Fruit fly (Drosophila melanogaster) whole organism, embryonic: ENCODE measurements around the gene COX7AL2.

Experiments
- Aef1 ChIP-seq: fragments of 200-800 bp; sonication (Bioruptor generic); IDR thresholded peaks from 3 replicates; pipeline ENCODE4 v1.3.6; 2022; ENCODE audit warnings: missing biosample characterization, missing genetic modification characterization
- CG10147 ChIP-seq: fragments of 200-800 bp; sonication (Bioruptor generic); optimal IDR thresholded peaks from 2 replicates; lab custom pipeline; 2019; ENCODE audit warnings: missing biosample characterization, mild to moderate bottlenecking, missing genetic modification characterization, moderate library complexity
- CG10209 ChIP-seq: fragments of 200-800 bp; sonication (Bioruptor generic); optimal IDR thresholded peaks from 3 replicates; lab custom pipeline; 2017; ENCODE audit warnings: missing biosample characterization, mild to moderate bottlenecking, missing genetic modification characterization, missing genetic modification reagents
- CG10366 ChIP-seq: fragments of 200-800 bp; sonication (Bioruptor generic); IDR thresholded peaks from 2 replicates; pipeline ENCODE4 v1.3.6; 2022; ENCODE audit warnings: missing biosample characterization, missing genetic modification characterization
- CG12391 ChIP-seq: fragments of 200-800 bp; sonication (Bioruptor generic); optimal IDR thresholded peaks from 3 replicates; lab custom pipeline; 2018; ENCODE audit warnings: missing biosample characterization, mild to moderate bottlenecking, missing genetic modification characterization, moderate library complexity
- CG13287 ChIP-seq: fragments of 200-800 bp; sonication (Bioruptor generic); IDR thresholded peaks from 2 replicates; pipeline ENCODE4 v1.3.6; 2022; ENCODE audit warnings: missing biosample characterization, missing genetic modification characterization; ENCODE audit not compliant: partially characterized antibody
- CG13894 ChIP-seq: fragments of 200-800 bp; sonication (Bioruptor generic); optimal IDR thresholded peaks from 3 replicates; lab custom pipeline; 2018; ENCODE audit warnings: missing biosample characterization, mild to moderate bottlenecking, missing genetic modification characterization, moderate library complexity
- CG15514 ChIP-seq: fragments of 200-800 bp; sonication (Bioruptor generic); optimal IDR thresholded peaks from 3 replicates; lab custom pipeline; 2017; ENCODE audit warnings: missing biosample characterization, missing genetic modification characterization, mild to moderate bottlenecking, moderate library complexity, missing genetic modification reagents
- CG1832 ChIP-seq: fragments of 200-800 bp; sonication (Bioruptor generic); optimal IDR thresholded peaks from 2 replicates; lab custom pipeline; 2017; ENCODE audit warnings: missing biosample characterization, mild to moderate bottlenecking, missing genetic modification characterization, inconsistent platforms
- CG2199 ChIP-seq: fragments of 200-800 bp; sonication (Bioruptor generic); IDR thresholded peaks from 3 replicates; pipeline ENCODE4 v1.3.6; 2022; ENCODE audit warnings: missing biosample characterization, missing genetic modification characterization
- CG2678 ChIP-seq: fragments of 200-800 bp; sonication (Bioruptor generic); optimal IDR thresholded peaks from 3 replicates; lab custom pipeline; 2019; ENCODE audit warnings: missing biosample characterization, mild to moderate bottlenecking, missing genetic modification characterization, moderate library complexity
- CG32767 ChIP-seq: fragments of 200-800 bp; sonication (Bioruptor generic); IDR thresholded peaks from 2 replicates; pipeline ENCODE4 v1.3.6; 2022; ENCODE audit warnings: missing biosample characterization, missing genetic modification characterization
- CG32772 ChIP-seq: fragments of 200-800 bp; sonication (Bioruptor generic); IDR thresholded peaks from 2 replicates; pipeline ENCODE4 v1.3.6; 2022; ENCODE audit warnings: missing biosample characterization, missing genetic modification characterization
- CG34422 ChIP-seq: fragments of 200-800 bp; sonication (Bioruptor generic); IDR thresholded peaks from 3 replicates; pipeline ENCODE4 v1.3.6; 2022; ENCODE audit warnings: missing biosample characterization, missing genetic modification characterization
- CG4707 ChIP-seq: fragments of 200-800 bp; sonication (Bioruptor generic); optimal IDR thresholded peaks from 2 replicates; lab custom pipeline; 2018; ENCODE audit warnings: missing biosample characterization, mild to moderate bottlenecking, missing genetic modification characterization, moderate library complexity
- CG6272 ChIP-seq: fragments of 200-800 bp; sonication (Bioruptor generic); IDR thresholded peaks from 2 replicates; pipeline ENCODE4 v1.3.6; 2022; ENCODE audit warnings: missing biosample characterization, missing genetic modification characterization
- CG6854 ChIP-seq: fragments of 200-800 bp; sonication (Bioruptor generic); optimal IDR thresholded peaks from 3 replicates; lab custom pipeline; 2017; ENCODE audit warnings: missing biosample characterization, mild to moderate bottlenecking, missing genetic modification characterization
- CG7963 ChIP-seq: fragments of 200-800 bp; sonication (Bioruptor generic); IDR thresholded peaks from 3 replicates; pipeline ENCODE4 v1.3.6; 2022; ENCODE audit warnings: missing biosample characterization, missing genetic modification characterization; ENCODE audit not compliant: partially characterized antibody
- CG8290 ChIP-seq, 3 experiments: fragments of 200-800 bp; sonication (Bioruptor generic); optimal IDR thresholded peaks; 2 replicates each; lab custom pipeline; 2016 to 2019; ENCODE audit warnings: missing biosample characterization in 3 of 3, missing genetic modification characterization in 3 of 3, mild to moderate bottlenecking in 2 of 3, moderate library complexity in 1 of 3
- CG9817 ChIP-seq: fragments of 200-800 bp; sonication (Bioruptor generic); optimal IDR thresholded peaks from 2 replicates; lab custom pipeline; 2018; ENCODE audit warnings: missing biosample characterization, mild to moderate bottlenecking, missing genetic modification characterization, moderate library complexity
- Dad ChIP-seq: fragments of 200-800 bp; sonication (Bioruptor generic); optimal IDR thresholded peaks from 3 replicates; lab custom pipeline; 2016; ENCODE audit warnings: missing biosample characterization, missing genetic modification characterization
- Dll ChIP-seq: fragments of 200-800 bp; sonication (Bioruptor generic); IDR thresholded peaks from 4 replicates; pipeline ENCODE4 v1.3.6; 2022; ENCODE audit warnings: missing biosample characterization, missing genetic modification characterization; ENCODE audit not compliant: partially characterized antibody
- Dp ChIP-seq: fragments of 200-800 bp; sonication (Bioruptor generic); optimal IDR thresholded peaks from 2 replicates; lab custom pipeline; 2018; ENCODE audit warnings: missing biosample characterization, mild to moderate bottlenecking, missing genetic modification characterization, moderate library complexity
- GATAe ChIP-seq: fragments of 200-800 bp; sonication (Bioruptor generic); conservative IDR thresholded peaks from 2 replicates; pipeline ENCODE4 v1.3.6; 2022; ENCODE audit warnings: missing biosample characterization, missing genetic modification characterization
- H2.0 ChIP-seq: fragments of 200-800 bp; sonication (Bioruptor generic); IDR thresholded peaks from 2 replicates; pipeline ENCODE4 v1.3.6; 2022; ENCODE audit warnings: missing biosample characterization, missing genetic modification characterization
- HHEX ChIP-seq: fragments of 200-800 bp; sonication (Bioruptor generic); optimal IDR thresholded peaks from 3 replicates; lab custom pipeline; 2017; ENCODE audit warnings: missing biosample characterization, mild to moderate bottlenecking, missing genetic modification characterization, missing genetic modification reagents
- Hr51 ChIP-seq, 2 experiments: fragments of 200-800 bp; sonication (Bioruptor generic); optimal IDR thresholded peaks; 2 replicates in 1 of 2; 3 replicates in 1 of 2; lab custom pipeline; 2016 to 2018; ENCODE audit warnings: missing biosample characterization in 2 of 2, missing genetic modification characterization in 2 of 2, mild to moderate bottlenecking in 1 of 2, moderate library complexity in 1 of 2
- Meics ChIP-seq: fragments of 200-800 bp; sonication (Bioruptor generic); optimal IDR thresholded peaks from 2 replicates; lab custom pipeline; 2017; ENCODE audit warnings: missing biosample characterization, mild to moderate bottlenecking, missing genetic modification characterization
- Nf-YB ChIP-seq: fragments of 200-800 bp; sonication (Bioruptor generic); optimal IDR thresholded peaks from 3 replicates; lab custom pipeline; 2019; ENCODE audit warnings: missing biosample characterization, mild to moderate bottlenecking, missing genetic modification characterization, moderate library complexity
- Ssrp ChIP-seq: fragments of 200-800 bp; sonication (Bioruptor generic); optimal IDR thresholded peaks from 2 replicates; lab custom pipeline; 2018; ENCODE audit warnings: missing biosample characterization, mild to moderate bottlenecking, missing genetic modification characterization, moderate library complexity
- ash1 ChIP-seq: fragments of 200-800 bp; sonication (Bioruptor generic); optimal IDR thresholded peaks from 2 replicates; lab custom pipeline; 2018; ENCODE audit warnings: missing biosample characterization, mild to moderate bottlenecking, missing genetic modification characterization
- ato ChIP-seq: fragments of 200-800 bp; sonication (Bioruptor generic); IDR thresholded peaks from 2 replicates; pipeline ENCODE4 v1.3.6; 2022; ENCODE audit warnings: missing biosample characterization, missing genetic modification characterization; ENCODE audit not compliant: partially characterized antibody
- btn ChIP-seq: fragments of 200-800 bp; sonication (Bioruptor generic); optimal IDR thresholded peaks from 2 replicates; lab custom pipeline; 2016; ENCODE audit warnings: missing biosample characterization, missing genetic modification characterization
- dm ChIP-seq: fragments of 200-800 bp; sonication (Bioruptor generic); optimal IDR thresholded peaks from 3 replicates; lab custom pipeline; 2016; ENCODE audit warnings: missing biosample characterization, missing genetic modification characterization
- ems ChIP-seq: fragments of 200-800 bp; sonication (Bioruptor generic); optimal IDR thresholded peaks from 3 replicates; lab custom pipeline; 2016; ENCODE audit warnings: missing biosample characterization, missing genetic modification characterization
- gcm2 ChIP-seq: fragments of 200-800 bp; sonication (Bioruptor generic); optimal IDR thresholded peaks from 2 replicates; lab custom pipeline; 2016; ENCODE audit warnings: missing biosample characterization, missing genetic modification characterization
- ham ChIP-seq: fragments of 200-800 bp; sonication (Bioruptor generic); IDR thresholded peaks from 2 replicates; pipeline ENCODE4 v1.3.6; 2022; ENCODE audit warnings: missing biosample characterization, missing genetic modification characterization
- jigr1 ChIP-seq: fragments of 200-800 bp; sonication (Bioruptor generic); IDR thresholded peaks from 3 replicates; pipeline ENCODE4 v1.3.6; 2022; ENCODE audit warnings: missing biosample characterization, missing genetic modification characterization
- mirr ChIP-seq: fragments of 200-800 bp; sonication (Bioruptor generic); optimal IDR thresholded peaks from 3 replicates; lab custom pipeline; 2018; ENCODE audit warnings: missing biosample characterization, mild to moderate bottlenecking, missing genetic modification characterization
- pum ChIP-seq: fragments of 200-800 bp; sonication (Bioruptor generic); optimal IDR thresholded peaks from 2 replicates; lab custom pipeline; 2016; ENCODE audit warnings: missing biosample characterization, missing genetic modification characterization
- pzg ChIP-seq: fragments of 200-800 bp; sonication (Bioruptor generic); optimal IDR thresholded peaks from 3 replicates; lab custom pipeline; 2018; ENCODE audit warnings: missing biosample characterization, mild to moderate bottlenecking, missing genetic modification characterization, moderate library complexity
- seq ChIP-seq: fragments of 200-800 bp; sonication (Bioruptor generic); IDR thresholded peaks from 2 replicates; pipeline ENCODE4 v1.3.6; 2022; ENCODE audit warnings: missing biosample characterization, missing genetic modification characterization
- sima ChIP-seq: fragments of 200-800 bp; sonication (Bioruptor generic); optimal IDR thresholded peaks from 2 replicates; lab custom pipeline; 2016; ENCODE audit warnings: missing biosample characterization, missing genetic modification characterization
- sob ChIP-seq: fragments of 200-800 bp; sonication (Bioruptor generic); IDR thresholded peaks from 2 replicates; pipeline ENCODE4 v1.3.6; 2022; ENCODE audit warnings: missing biosample characterization, missing genetic modification characterization
- ttk ChIP-seq: fragments of 200-800 bp; sonication (Bioruptor generic); IDR thresholded peaks from 2 replicates; pipeline ENCODE4 v2.1.2; 2022; ENCODE audit warnings: missing biosample characterization, missing genetic modification characterization
- wdn ChIP-seq: fragments of 200-800 bp; sonication (Bioruptor generic); IDR thresholded peaks from 2 replicates; pipeline ENCODE4 v1.3.6; 2022; ENCODE audit warnings: missing biosample characterization, missing genetic modification characterization
- yki ChIP-seq: fragments of >200 bp; optimal IDR thresholded peaks from 3 replicates; lab custom pipeline; 2018

The COX7AL2 gene

DNA sequence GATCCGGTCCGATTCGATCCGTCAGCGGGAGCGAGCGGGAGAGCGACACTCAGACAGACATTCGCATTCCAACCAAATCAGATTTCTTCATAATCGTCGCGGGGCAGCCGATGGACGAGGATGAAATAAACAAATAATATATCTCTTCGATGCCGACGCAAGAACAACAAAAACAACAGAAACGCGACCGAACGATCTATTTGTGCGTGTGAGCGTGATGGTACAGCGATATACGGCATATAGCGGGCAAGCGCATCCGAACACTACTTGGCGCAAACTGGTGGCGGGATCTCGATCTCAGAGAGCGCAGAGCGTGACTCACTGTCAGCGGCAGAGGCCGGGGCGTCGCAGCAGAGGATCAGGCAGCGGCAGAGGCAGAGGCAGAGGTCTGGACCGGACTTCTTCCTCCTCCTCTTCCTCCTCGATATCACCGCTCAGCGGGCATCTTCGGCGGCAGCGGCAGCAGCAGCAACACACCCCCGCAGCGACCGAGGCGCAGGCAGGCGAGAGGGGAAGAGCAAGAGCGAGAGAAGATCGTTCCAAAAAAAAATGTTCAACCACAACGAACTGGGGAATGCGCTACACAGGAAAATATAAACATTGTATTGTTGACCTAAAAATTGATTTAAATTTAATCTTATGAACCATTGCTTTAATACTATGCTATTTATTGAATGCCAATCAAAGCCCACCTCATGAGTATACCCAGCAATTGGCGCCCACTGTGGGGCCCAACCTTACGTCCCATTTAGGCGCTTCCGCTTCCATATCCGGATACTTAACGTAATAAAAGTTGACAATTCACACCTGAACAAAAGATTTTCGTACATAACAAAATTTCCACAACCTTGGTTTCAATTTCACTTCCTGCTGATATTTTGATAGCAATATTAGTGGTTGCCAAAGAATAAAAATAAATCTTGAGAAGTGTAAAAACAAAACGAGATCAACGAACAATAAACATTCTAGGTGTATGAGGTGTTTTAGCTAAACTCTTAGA, 36.2 kb downstream of the COX7AL2 start (continued):
- peak; percentile 33; the same call in 1 of the 3 replicates for TF ChIP-seq CG34422 (GFP tag; lab: Robert Waterston, UW)
- TF ChIP-seq sob (GFP tag; lab: Robert Waterston, UW) = peak; percentile 50; the same call in 1 of the 2 replicates
- TF ChIP-seq Nf-YB (GFP tag; lab: Kevin White, UChicago) = no peak
- TF ChIP-seq ems = peak; percentile 21
- TF ChIP-seq CG9817 (tag; lab: Kevin White, UChicago) = no peak
- TF ChIP-seq CG6854 (GFP tag; lab: Kevin White, UChicago) = no peak
- no peak for TF ChIP-seq sima (GFP tag; lab: Kevin White, UChicago)
- TF ChIP-seq CG32772 (GFP tag; lab: Robert Waterston, UW) = peak; percentile 43
- no peak for TF ChIP-seq CG7963
- no peak for TF ChIP-seq CG1832 (GFP tag; lab: Kevin White, UChicago)
- peak; percentile 44 for TF ChIP-seq Meics
- TF ChIP-seq pzg (GFP tag; lab: Kevin White, UChicago) = no peak
- TF ChIP-seq yki (lab: Kevin White, UChicago) = no peak
- TF ChIP-seq CG2199 (GFP tag; lab: Robert Waterston, UW) = peak; percentile 59; the same call in 1 of the 3 replicates
- TF ChIP-seq Aef1 (GFP tag; lab: Robert Waterston, UW) = no peak; the same call in 2 of the 3 replicates
- TF ChIP-seq btn = no peak
- no peak for TF ChIP-seq ham (GFP tag; lab: Robert Waterston, UW)
- peak; percentile 63 for TF ChIP-seq Ssrp (tag; lab: Kevin White, UChicago)
- no peak for TF ChIP-seq jigr1
- TF ChIP-seq CG32767 (GFP tag; lab: Robert Waterston, UW) = no peak
- TF ChIP-seq Dp = peak; percentile 4
- peak; percentile 54; the same call in 1 of the 2 replicates for TF ChIP-seq ttk
- no peak for TF ChIP-seq CG13894
- TF ChIP-seq pum (GFP tag; lab: Kevin White, UChicago) = peak; percentile 28
- peak; percentile 58 for TF ChIP-seq CG10209 (GFP tag; lab: Kevin White, UChicago)
- no peak for TF ChIP-seq CG6272 (GFP tag; lab: Robert Waterston, UW)
- TF ChIP-seq CG2678 (tag; lab: Kevin White, UChicago) = peak; percentile 51
- TF ChIP-seq CG4707 = no peak
- no peak; the same call in 1 of the 2 replicates for TF ChIP-seq CG13287 (GFP tag; lab: Robert Waterston, UW)
- TF ChIP-seq HHEX (GFP tag; lab: Kevin White, UChicago) = peak; percentile 29
- TF ChIP-seq dm (GFP tag; lab: Kevin White, UChicago) = no peak
- TF ChIP-seq wdn = no peak; the same call in 1 of the 2 replicates
- no peak for TF ChIP-seq CG8290 (GFP tag; optimal IDR thresholded peaks at IDR 0.05; lab: Kevin White, UChicago)
- TF ChIP-seq CG8290 (tag; optimal IDR thresholded peaks at IDR 0.05; lab: Kevin White, UChicago) = no peak
- 0 out of 2 replicates have a peak, but pooled peaks have one; percentile 28 for TF ChIP-seq ato (GFP tag; lab: Robert Waterston, UW)
- TF ChIP-seq Hr51 (GFP tag; optimal IDR thresholded peaks at IDR 0.05; lab: Kevin White, UChicago) = no peak
- no peak for TF ChIP-seq ash1
- TF ChIP-seq Dad (GFP tag; lab: Kevin White, UChicago) = no peak
- no peak for TF ChIP-seq seq (GFP tag; lab: Robert Waterston, UW)
- no peak for TF ChIP-seq CG10147 (GFP tag; lab: Kevin White, UChicago)
- 0 out of 4 replicates have a peak, but pooled peaks have one; percentile 38 for TF ChIP-seq Dll (GFP tag; lab: Robert Waterston, UW)
- TF ChIP-seq CG12391 (tag; lab: Kevin White, UChicago) = peak; percentile 65
- TF ChIP-seq H2.0 (GFP tag; lab: Robert Waterston, UW) = peak; percentile 52
- TF ChIP-seq gcm2 (GFP tag; lab: Kevin White, UChicago) = peak; percentile 30
- TF ChIP-seq CG15514 (GFP tag; lab: Kevin White, UChicago) = no peak
- no peak for TF ChIP-seq GATAe (GFP tag; lab: Robert Waterston, UW)
- TF ChIP-seq CG10366 (GFP tag; lab: Robert Waterston, UW) = peak; percentile 36; the same call in 1 of the 2 replicates
- peak; percentile 24 for TF ChIP-seq mirr
